Worm (Caenorhabditis elegans): ENCODE measurements around the gene T28D9.1.

DNA sequence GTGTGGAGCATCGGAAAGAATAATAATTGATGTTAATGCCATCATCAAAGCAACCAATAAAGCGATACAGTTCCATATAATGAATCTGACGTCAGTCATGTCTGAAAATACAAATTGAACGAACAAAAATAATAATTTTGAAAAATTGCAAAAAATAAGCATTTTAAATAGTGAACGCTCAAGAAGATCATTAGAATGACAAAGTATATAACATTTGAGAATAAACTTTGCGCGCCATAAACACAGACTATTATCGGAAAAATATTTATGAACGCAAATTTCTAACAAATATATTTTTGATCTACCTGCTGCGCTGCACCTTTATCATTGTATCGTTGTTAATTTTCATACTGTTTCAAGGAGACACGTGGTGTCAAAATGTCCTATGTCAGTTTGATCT, 9.2 kb downstream of the T28D9.1 start, which contains the start of gene R05G9.3:
- TF ChIP-seq cog-1 (tag; optimal IDR thresholded peaks at IDR 0.05) (no peak), flt-1 (GFP tag; IDR thresholded peaks at IDR 0.05) (no peak), ztf-23 (GFP tag; IDR thresholded peaks at IDR 0.05) (no peak), klf-2 (GFP tag; conservative IDR thresholded peaks at IDR 0.05) (no peak), ref-1 (GFP tag; conservative IDR thresholded peaks at IDR 0.05) (no peak)
